Worm (Caenorhabditis elegans): ENCODE results near the gene bmy-1.

Gene bmy-1

DNA sequence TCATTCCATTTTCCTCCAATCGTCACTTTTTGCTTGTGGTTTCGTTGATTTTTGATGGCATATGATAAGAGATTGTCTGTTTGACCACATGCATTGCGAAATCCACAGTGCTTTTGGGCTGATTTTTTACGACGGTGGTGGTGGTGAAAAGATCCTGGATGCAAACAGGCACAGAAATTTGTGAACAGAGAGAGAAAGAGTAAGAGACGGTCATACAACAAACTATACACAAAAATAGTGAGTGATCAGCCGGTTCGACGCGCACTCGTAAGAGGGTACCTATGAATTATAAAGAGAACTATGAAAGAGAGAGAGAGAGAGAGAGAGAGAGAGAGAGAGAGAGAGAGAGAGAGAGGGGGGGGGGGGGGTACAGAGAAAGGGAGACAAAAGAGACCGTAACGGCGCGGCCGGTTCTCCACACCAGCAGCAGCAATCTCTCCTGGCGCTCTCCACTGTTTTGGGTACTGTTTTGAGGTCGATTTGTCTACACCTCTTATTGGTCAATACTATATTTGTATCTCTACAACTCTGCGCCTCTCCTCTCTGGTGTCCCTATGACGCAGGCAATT is 36.7 kb upstream of the bmy-1 start (continued):
- TF ChIP-seq zfp-2 (tag; optimal IDR thresholded peaks at IDR 0.05) (no peak), aha-1 (tag) (peak; percentile 27), ceh-82 (tag; optimal IDR thresholded peaks at IDR 0.05) (no peak), lin-15B (tag; optimal IDR thresholded peaks at IDR 0.05) (no peak), zip-2 (tag; optimal IDR thresholded peaks at IDR 0.05) (peak; percentile 12), set-16 (GFP tag; IDR thresholded peaks at IDR 0.05) (peak; percentile 98), cey-2 (tag; optimal IDR thresholded peaks at IDR 0.05; ENCODE audit: borderline replicate concordance, insufficient read depth) (no peak), nhr-6 (tag; optimal IDR thresholded peaks at IDR 0.05) (peak; percentile 63), daf-19 (GFP tag; conservative IDR thresholded peaks at IDR 0.05) (no peak), F37D6.2 (tag; optimal IDR thresholded peaks at IDR 0.05) (no peak), unc-62 (GFP tag; optimal IDR thresholded peaks at IDR 0.05 in 1 of 2) (peak in 1 of 2 experiments; percentile 98), unc-62 (tag; optimal IDR thresholded peaks at IDR 0.05) (no peak), ceh-28 (tag; optimal IDR thresholded peaks at IDR 0.05) (no peak)

DNA sequence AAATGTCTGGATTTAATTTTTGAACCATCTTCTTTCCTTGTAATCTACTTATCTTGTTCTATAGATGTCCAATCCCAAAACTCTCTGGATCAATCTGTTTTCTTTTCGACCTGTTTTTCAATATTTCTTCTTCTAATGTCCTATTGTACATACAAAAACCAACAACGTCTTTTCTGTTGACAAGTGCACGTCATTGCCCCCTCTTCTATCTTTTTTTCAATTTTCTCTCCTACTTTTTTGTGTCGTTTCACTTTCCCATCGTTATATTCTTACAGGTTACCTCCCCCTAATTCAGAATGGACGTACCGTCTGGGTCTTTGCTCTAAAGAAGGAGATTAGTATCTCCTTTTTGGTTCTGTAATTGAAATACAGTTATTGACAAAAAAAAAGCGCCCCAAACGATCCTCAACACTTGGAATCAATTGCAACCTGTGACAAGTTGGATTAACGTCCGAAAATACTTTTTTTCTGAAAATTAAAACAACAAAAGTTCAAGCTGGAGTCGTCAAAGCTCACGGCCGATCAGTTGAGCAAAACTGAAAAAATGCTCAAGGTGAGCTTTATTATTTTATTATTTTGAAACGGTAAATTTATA is 35.7 kb upstream of the bmy-1 start, which contains the start of gene vhp-1:
Gene vhp-1, plus strand, starts transcription at position 545 of the 595 bp plus-strand sequence.
- TF ChIP-seq zip-2 (tag; optimal IDR thresholded peaks at IDR 0.05) (no peak), pha-4 (GFP tag; IDR thresholded peaks at IDR 0.05) (no peak), pha-4 (tag; optimal IDR thresholded peaks at IDR 0.05) (peak; percentile 15), daf-16 (GFP tag; optimal IDR thresholded peaks at IDR 0.05) (no peak), daf-16 (tag; optimal IDR thresholded peaks at IDR 0.05) (peak; percentile 20), nhr-28 (tag; optimal IDR thresholded peaks at IDR 0.05) (peak; percentile 32), hlh-11 (tag; optimal IDR thresholded peaks at IDR 0.05) (peak; percentile 26)

DNA sequence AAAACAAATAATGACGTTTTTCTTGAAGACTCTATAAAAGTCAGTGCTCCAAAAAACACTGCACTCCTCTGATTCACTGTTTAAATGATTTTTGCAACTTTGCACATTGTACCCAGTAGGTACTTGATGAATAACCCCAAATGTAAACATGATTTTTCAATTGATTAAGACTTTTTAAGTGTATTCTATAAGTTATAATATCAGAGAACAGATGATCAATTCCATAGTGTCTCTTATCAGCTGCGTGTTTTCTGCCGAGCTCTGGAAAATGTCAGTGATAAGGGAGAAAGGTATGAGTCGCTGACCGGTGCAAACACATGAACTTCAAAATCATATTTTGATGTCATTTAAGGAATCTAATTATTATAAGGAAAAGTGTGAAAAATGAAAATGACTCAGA is 34.7 kb upstream of the bmy-1 start:
- TF ChIP-seq daf-16 (GFP tag; optimal IDR thresholded peaks at IDR 0.05) = peak in 1 of 2 experiments; percentile 32
- peak; percentile 96 for TF ChIP-seq daf-16 (tag; optimal IDR thresholded peaks at IDR 0.05)
- no peak for TF ChIP-seq ceh-32 (tag; optimal IDR thresholded peaks at IDR 0.05; ENCODE audit: poor library complexity)
- TF ChIP-seq nhr-102 (tag; optimal IDR thresholded peaks at IDR 0.05) = peak; percentile 69
- TF ChIP-seq hlh-30 (tag; optimal IDR thresholded peaks at IDR 0.05; ENCODE audit: insufficient read depth) = peak; percentile 56
- no peak for TF ChIP-seq daf-19 (GFP tag; conservative IDR thresholded peaks at IDR 0.05)
- no peak for TF ChIP-seq saeg-2 (GFP tag; IDR thresholded peaks at IDR 0.05)
- no peak for TF ChIP-seq snpc-1.2 (GFP tag; IDR thresholded peaks at IDR 0.05)
- TF ChIP-seq nhr-48 (tag; optimal IDR thresholded peaks at IDR 0.05) = peak; percentile 82
- TF ChIP-seq pha-4 (GFP tag; IDR thresholded peaks at IDR 0.05) = peak; percentile 29; the same call in 1 of the 2 replicates
- TF ChIP-seq pha-4 (tag; optimal IDR thresholded peaks at IDR 0.05) = no peak
- TF ChIP-seq nhr-10 (tag; optimal IDR thresholded peaks at IDR 0.05) = peak; percentile 70
- no peak for TF ChIP-seq skn-1 (tag; optimal IDR thresholded peaks at IDR 0.05)
- no peak for TF ChIP-seq R02D3.7 (tag; optimal IDR thresholded peaks at IDR 0.05)
- peak; percentile 3 for TF ChIP-seq nhr-6 (tag; optimal IDR thresholded peaks at IDR 0.05)
- TF ChIP-seq unc-39 (tag; optimal IDR thresholded peaks at IDR 0.05) = no peak
- peak; percentile 84 for TF ChIP-seq nhr-77 (tag; optimal IDR thresholded peaks at IDR 0.05)
- peak in 1 of 2 experiments; percentile 36 for TF ChIP-seq hif-1 (tag; optimal IDR thresholded peaks at IDR 0.05)
- TF ChIP-seq daf-12 (tag; optimal IDR thresholded peaks at IDR 0.05) = no peak
- no peak for TF ChIP-seq sdz-12 (GFP tag; optimal IDR thresholded peaks at IDR 0.05)
- TF ChIP-seq php-3 (GFP tag; IDR thresholded peaks at IDR 0.05) = peak; percentile 73
- TF ChIP-seq F26F4.8 (GFP tag; conservative IDR thresholded peaks at IDR 0.05) = no peak
- TF ChIP-seq hlh-11 (tag; optimal IDR thresholded peaks at IDR 0.05) = peak; percentile 91
- peak in 1 of 2 experiments; percentile 34 for TF ChIP-seq lsy-2 (tag; optimal IDR thresholded peaks at IDR 0.05)
- TF ChIP-seq ceh-44 (GFP tag; IDR thresholded peaks at IDR 0.05) = no peak
- no peak for TF ChIP-seq tag-97 (GFP tag; IDR thresholded peaks at IDR 0.05)
- peak; percentile 100 for TF ChIP-seq pqm-1 (tag; optimal IDR thresholded peaks at IDR 0.05)
- no peak for TF ChIP-seq dmd-9 (GFP tag; IDR thresholded peaks at IDR 0.05)
- peak; percentile 22 for TF ChIP-seq mep-1 (tag; optimal IDR thresholded peaks at IDR 0.05)
- no peak for TF ChIP-seq ceh-20 (GFP tag; IDR thresholded peaks at IDR 0.05)
- no peak for TF ChIP-seq rbr-2 (tag; optimal IDR thresholded peaks at IDR 0.05)
- 0 out of 2 replicates have a peak, but pooled peaks have one; percentile 54 for TF ChIP-seq lin-1 (GFP tag; IDR thresholded peaks at IDR 0.05)
- no peak for TF ChIP-seq daf-8 (GFP tag; IDR thresholded peaks at IDR 0.05)
- TF ChIP-seq duxl-1 (tag; optimal IDR thresholded peaks at IDR 0.05; ENCODE audit: poor library complexity) = no peak
- TF ChIP-seq lin-15B (tag; optimal IDR thresholded peaks at IDR 0.05) = no peak
- no peak for TF ChIP-seq aha-1 (tag)
- peak; percentile 87 for TF ChIP-seq nhr-28 (tag; optimal IDR thresholded peaks at IDR 0.05)

All from whole organism, L4 larva.